Worm (Caenorhabditis elegans) whole organism, mixed stage, embryonic: ENCODE measurements around the gene C06H5.14.

ENCODE experiments used
- elt-1 ChIP-seq: sonication (generic microtip); optimal IDR thresholded peaks from 2 replicates; lab custom pipeline; 2017; ENCODE audit warnings: missing genetic modification characterization, mild to moderate bottlenecking, missing compliant biosample characterization, antibody characterized with exemption, moderate library complexity, borderline replicate concordance; ENCODE audit not compliant: insufficient read depth
- hlh-1 ChIP-seq: fragments of 150-350 bp; optimal IDR thresholded peaks from 2 replicates; lab custom pipeline; 2014; ENCODE audit warnings: missing biosample characterization, missing genetic modification reagents, missing genetic modification characterization
- lsy-2 ChIP-seq: fragments of 150-350 bp; optimal IDR thresholded peaks from 2 replicates; lab custom pipeline; 2014; ENCODE audit warnings: missing biosample characterization, missing genetic modification characterization
- snpc-4 ChIP-seq: fragments of 150-350 bp; optimal IDR thresholded peaks from 2 replicates; lab custom pipeline; 2014; ENCODE audit warnings: missing biosample characterization, missing genetic modification characterization
- unc-39 ChIP-seq: fragments of 150-350 bp; optimal IDR thresholded peaks from 2 replicates; lab custom pipeline; 2014; ENCODE audit warnings: missing biosample characterization, missing genetic modification characterization

- TF ChIP-seq lsy-2 (tag; lab: Kevin White, UChicago) = no peak
- no peak for TF ChIP-seq unc-39 (tag; lab: Kevin White, UChicago)
- no peak for TF ChIP-seq elt-1 (tag; lab: Kevin White, UChicago)
- TF ChIP-seq snpc-4 = no peak
- no peak for TF ChIP-seq hlh-1
These were observed 7.1 kb upstream of the C06H5.14 start, which contains the start of gene fbxa-156 for ce11 chrV:17896736-17897353.
